Worm (Caenorhabditis elegans) whole organism, late embryonic: ENCODE measurements around the gene ptr-25.

Source experiments
- T23F11.4 ChIP-seq: fragments of 200-800 bp; sonication (Bioruptor generic); optimal IDR thresholded peaks from 2 replicates; lab custom pipeline; 2018; ENCODE audit warnings: mild to moderate bottlenecking, missing genetic modification characterization, missing compliant biosample characterization
- ceh-2 ChIP-seq: sonication (generic microtip); optimal IDR thresholded peaks from 2 replicates; lab custom pipeline; 2016; ENCODE audit warnings: missing genotype, missing genetic modification characterization, missing compliant biosample characterization
- elt-2 ChIP-seq: sonication (generic microtip); optimal IDR thresholded peaks from 2 replicates; lab custom pipeline; 2016; ENCODE audit warnings: missing genetic modification reagents, missing genetic modification characterization, missing compliant biosample characterization
- elt-4 ChIP-seq: sonication (generic microtip); optimal IDR thresholded peaks from 2 replicates; lab custom pipeline; 2016; ENCODE audit warnings: missing genetic modification characterization, missing compliant biosample characterization
- fax-1 ChIP-seq: sonication (generic microtip); optimal IDR thresholded peaks from 2 replicates; lab custom pipeline; 2016; ENCODE audit warnings: missing genotype, missing genetic modification characterization, missing compliant biosample characterization
- fkh-10 ChIP-seq: fragments of 150-350 bp; optimal IDR thresholded peaks from 2 replicates; lab custom pipeline; 2014; ENCODE audit warnings: missing biosample characterization, missing genetic modification reagents, missing genetic modification characterization
- hlh-6 ChIP-seq: sonication (generic microtip); optimal IDR thresholded peaks from 2 replicates; lab custom pipeline; 2016; ENCODE audit warnings: missing genotype, missing genetic modification characterization, missing compliant biosample characterization
- lin-11 ChIP-seq: fragments of 200-800 bp; sonication (Bioruptor generic); optimal IDR thresholded peaks from 2 replicates; lab custom pipeline; 2018; ENCODE audit warnings: mild to moderate bottlenecking, missing genetic modification characterization, missing compliant biosample characterization
- nhr-11 ChIP-seq: fragments of 150-350 bp; optimal IDR thresholded peaks from 2 replicates; lab custom pipeline; 2014; ENCODE audit warnings: missing biosample characterization, missing genetic modification characterization
- pha-2 ChIP-seq: sonication (generic microtip); optimal IDR thresholded peaks from 2 replicates; lab custom pipeline; 2017; ENCODE audit warnings: mild to moderate bottlenecking, missing genetic modification characterization, missing compliant biosample characterization
- pha-4 ChIP-seq: fragments of 150-350 bp; optimal IDR thresholded peaks from 2 replicates; lab custom pipeline; 2018; ENCODE audit warnings: missing biosample characterization, missing genetic modification reagents, missing genetic modification characterization
- rnt-1 ChIP-seq: sonication (generic microtip); optimal IDR thresholded peaks from 2 replicates; lab custom pipeline; 2016; ENCODE audit warnings: missing genetic modification characterization, missing compliant biosample characterization
- tbx-2 ChIP-seq: sonication (generic microtip); optimal IDR thresholded peaks from 2 replicates; lab custom pipeline; 2016; ENCODE audit warnings: missing genetic modification characterization, missing compliant biosample characterization

DNA sequence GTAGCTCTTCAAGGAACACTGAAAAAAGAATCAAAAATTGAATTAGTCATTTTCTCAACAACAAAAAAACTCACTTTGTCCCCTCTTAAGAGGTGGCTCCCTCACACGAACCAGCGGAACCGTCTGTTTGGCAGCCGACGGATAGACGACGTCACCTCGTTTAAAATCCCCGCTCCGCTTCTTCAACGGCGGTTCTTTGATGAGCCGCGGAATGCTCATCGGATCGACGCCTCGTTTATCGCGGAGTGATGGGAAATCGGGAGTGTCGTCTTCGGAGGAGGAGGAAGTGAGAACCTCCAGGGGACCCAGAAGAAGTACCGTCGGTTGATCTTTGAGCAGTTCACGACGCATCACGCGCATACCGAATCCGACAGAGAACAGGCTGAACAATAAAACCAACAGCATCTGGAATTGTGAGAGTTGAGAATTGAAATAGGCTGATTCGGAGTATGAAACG is 50.9 kb downstream of the ptr-25 start, which contains the start of gene nlp-68:
- no peak for TF ChIP-seq tbx-2
- no peak for TF ChIP-seq rnt-1
- no peak for TF ChIP-seq pha-4 (tag; lab: Kevin White, UChicago)
- TF ChIP-seq elt-4 = no peak
- TF ChIP-seq lin-11 (tag; lab: Kevin White, UChicago) = no peak
- no peak for TF ChIP-seq T23F11.4 (GFP tag; lab: Kevin White, UChicago)
- no peak for TF ChIP-seq hlh-6 (tag; lab: Kevin White, UChicago)
- TF ChIP-seq ceh-2 (tag; lab: Kevin White, UChicago) = no peak
- no peak for TF ChIP-seq fkh-10
- TF ChIP-seq fax-1 (tag; lab: Kevin White, UChicago) = no peak
- TF ChIP-seq pha-2 (tag; lab: Kevin White, UChicago) = no peak
- no peak for TF ChIP-seq nhr-11 (tag; lab: Kevin White, UChicago)
- TF ChIP-seq elt-2 (tag; lab: Kevin White, UChicago) = no peak
